Worm (Caenorhabditis elegans) whole organism, L2 larva: Measurements from ENCODE around the gene plc-4.

Source experiments
- ZK546.5 ChIP-seq: sonication (generic microtip); optimal IDR thresholded peaks from 2 replicates; lab custom pipeline; 2017; ENCODE audit warnings: missing biosample characterization, missing genetic modification characterization
- alr-1 ChIP-seq: fragments of 150-350 bp; optimal IDR thresholded peaks from 2 replicates; lab custom pipeline; 2014; ENCODE audit warnings: missing biosample characterization, missing genetic modification characterization
- crh-2 ChIP-seq: sonication (generic microtip); optimal IDR thresholded peaks from 2 replicates; lab custom pipeline; 2017; ENCODE audit warnings: missing biosample characterization, missing genetic modification characterization
- egl-27 ChIP-seq: sonication (generic microtip); optimal IDR thresholded peaks from 3 replicates; lab custom pipeline; 2017; ENCODE audit warnings: missing biosample characterization, missing genetic modification reagents, missing genetic modification characterization
- elt-1 ChIP-seq: fragments of 150-350 bp; optimal IDR thresholded peaks from 2 replicates; lab custom pipeline; 2014; ENCODE audit warnings: missing biosample characterization, missing genetic modification characterization
- fos-1 ChIP-seq: fragments of 150-350 bp; optimal IDR thresholded peaks from 2 replicates; lab custom pipeline; 2014; ENCODE audit warnings: missing biosample characterization, missing genetic modification characterization
- lin-11 ChIP-seq: fragments of 150-350 bp; sonication (generic microtip); optimal IDR thresholded peaks from 2 replicates; lab custom pipeline; 2014; ENCODE audit warnings: missing biosample characterization, missing genetic modification characterization, inconsistent platforms, mixed read lengths
- nhr-12 ChIP-seq: fragments of 150-350 bp; optimal IDR thresholded peaks from 2 replicates; lab custom pipeline; 2014; ENCODE audit warnings: missing biosample characterization, missing genetic modification characterization
- sem-4 ChIP-seq: fragments of 150-350 bp; optimal IDR thresholded peaks from 2 replicates; lab custom pipeline; 2014; ENCODE audit warnings: missing biosample characterization, missing genetic modification reagents, missing genetic modification characterization
- skn-1 ChIP-seq: sonication (generic microtip); optimal IDR thresholded peaks from 2 replicates; lab custom pipeline; 2017; ENCODE audit warnings: missing biosample characterization, missing genetic modification characterization
- sma-9 ChIP-seq, 2 experiments: fragments of 150-350 bp in 1 of 2; sonication (generic microtip) in 1 of 2; optimal IDR thresholded peaks; 2 replicates each; lab custom pipeline; 2014 to 2016; ENCODE audit warnings: missing genetic modification characterization in 2 of 2, mild to moderate bottlenecking in 1 of 2, missing biosample characterization in 1 of 2, missing compliant biosample characterization in 1 of 2, missing genetic modification reagents in 1 of 2, moderate library complexity in 1 of 2
- unc-39 ChIP-seq: fragments of 150-350 bp; optimal IDR thresholded peaks from 2 replicates; lab custom pipeline; 2014; ENCODE audit warnings: missing biosample characterization, missing genetic modification characterization
- ztf-1 ChIP-seq: fragments of 200-800 bp; sonication (Bioruptor generic); conservative IDR thresholded peaks from 2 replicates; pipeline ENCODE4 v1.3.6; 2022; ENCODE audit warnings: missing genetic modification characterization, missing compliant biosample characterization

plc-4 gene

DNA sequence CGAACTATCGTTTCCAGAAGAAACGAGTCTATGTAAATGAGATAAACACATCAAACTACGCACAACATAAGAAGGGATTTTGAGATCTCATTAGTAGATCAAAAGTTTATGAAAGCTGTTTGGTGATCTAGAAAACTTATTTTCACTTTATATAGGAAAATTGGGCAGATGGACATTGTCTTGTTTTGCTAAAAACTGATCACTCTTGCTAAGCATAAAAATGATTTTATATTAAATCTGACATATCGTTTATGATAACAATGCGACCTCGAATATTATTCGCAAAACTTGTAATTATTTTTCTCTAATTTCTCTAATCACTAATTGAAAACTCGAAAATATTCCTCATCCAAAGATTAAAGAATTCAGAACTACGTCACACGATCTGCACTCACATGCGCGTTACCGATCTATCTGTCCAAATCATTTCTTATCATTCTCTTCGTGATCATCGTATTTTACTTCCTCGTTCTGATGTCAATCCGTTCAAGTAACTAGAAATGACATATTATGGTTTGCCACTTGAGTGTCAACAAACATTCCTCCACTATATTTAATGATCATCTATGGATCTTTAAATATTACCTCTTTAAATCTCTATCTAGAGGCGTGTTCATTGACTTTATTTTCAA is 42.6 kb downstream of the plc-4 start, which contains the start of gene F55G1.7:
Gene F55G1.7 (minus strand): TSS at position 51 of the 632 bp plus-strand sequence.
- TF ChIP-seq elt-1 (tag; lab: Kevin White, UChicago) = no peak
- no peak for TF ChIP-seq ZK546.5
- peak; percentile 47 for TF ChIP-seq sma-9 (GFP tag; optimal IDR thresholded peaks at IDR 0.05; lab: Kevin White, UChicago)
- no peak for TF ChIP-seq sma-9 (tag; optimal IDR thresholded peaks at IDR 0.05; lab: Kevin White, UChicago)

- peak; percentile 62 for TF ChIP-seq fos-1 (tag; lab: Kevin White, UChicago)
- TF ChIP-seq nhr-12 (tag; lab: Kevin White, UChicago) = no peak
Measured at ce11 chrIV:7468638-7469037, 43.8 kb downstream of the plc-4 start.

- TF ChIP-seq fos-1 (tag; lab: Kevin White, UChicago) (peak; percentile 12), sma-9 (GFP tag; optimal IDR thresholded peaks at IDR 0.05; lab: Kevin White, UChicago) (no peak), sma-9 (tag; optimal IDR thresholded peaks at IDR 0.05; lab: Kevin White, UChicago) (no peak), skn-1 (tag; lab: Kevin White, UChicago) (no peak)
Measured at ce11 chrIV:7467170-7467569, 45.3 kb downstream of the plc-4 start.

ce11 chrIV:7465857-7466256 is 46.6 kb downstream of the plc-4 start, which contains the start of gene F13B6.3:
Gene F13B6.3, minus strand, starts transcription at chrIV:7465957.
- no peak for TF ChIP-seq sem-4 (tag; lab: Kevin White, UChicago)
- no peak for TF ChIP-seq crh-2 (tag; lab: Kevin White, UChicago)
- no peak for TF ChIP-seq unc-39 (tag; lab: Kevin White, UChicago)

- TF ChIP-seq ztf-1 = no peak
- no peak for TF ChIP-seq alr-1
- TF ChIP-seq fos-1 (tag; lab: Kevin White, UChicago) = peak; percentile 34
- TF ChIP-seq lin-11 (tag; lab: Kevin White, UChicago) = no peak
- no peak for TF ChIP-seq egl-27 (tag; lab: Kevin White, UChicago)
Measured at ce11 chrIV:7460225-7460624, 52.2 kb downstream of the plc-4 start, which contains the start of gene F13B6.2. Gene F13B6.2, minus strand, starts transcription at chrIV:7460325.
